Fruit fly (Drosophila melanogaster) whole organism, prepupa: ENCODE measurements around the gene mthl7.
A peak's percentile ranks its signal among the peaks of the same experiment; 100 is the strongest.

Source experiments
- CG11294 ChIP-seq: fragments of 200-800 bp; sonication (Bioruptor generic); IDR thresholded peaks from 2 replicates; pipeline ENCODE4 v1.3.6; 2022; ENCODE audit warnings: missing biosample characterization, missing genetic modification characterization
- CG3919 ChIP-seq: fragments of 200-800 bp; sonication (Bioruptor generic); optimal IDR thresholded peaks from 3 replicates; lab custom pipeline; 2016; ENCODE audit warnings: missing biosample characterization, missing genetic modification characterization
- CG6792 ChIP-seq: fragments of 200-800 bp; sonication (Bioruptor generic); optimal IDR thresholded peaks from 3 replicates; lab custom pipeline; 2016; ENCODE audit warnings: missing biosample characterization, missing genetic modification characterization
- CG7368 ChIP-seq: fragments of 200-800 bp; sonication (Bioruptor generic); optimal IDR thresholded peaks from 3 replicates; lab custom pipeline; 2016; ENCODE audit warnings: missing biosample characterization, missing genetic modification characterization
- Eip75B ChIP-seq: fragments of 200-800 bp; sonication (Bioruptor generic); optimal IDR thresholded peaks from 3 replicates; lab custom pipeline; 2016; ENCODE audit warnings: missing biosample characterization, missing genetic modification characterization
- Smox ChIP-seq: fragments of 200-800 bp; sonication (Bioruptor generic); optimal IDR thresholded peaks from 3 replicates; lab custom pipeline; 2016; ENCODE audit warnings: missing biosample characterization, missing genetic modification characterization

- TF ChIP-seq CG3919 (GFP tag; lab: Kevin White, UChicago): peak; percentile 60
- no peak for TF ChIP-seq Eip75B
- TF ChIP-seq CG7368 (GFP tag; lab: Kevin White, UChicago): no peak
- TF ChIP-seq CG6792 (GFP tag; lab: Kevin White, UChicago): peak; percentile 52
- TF ChIP-seq CG11294 (GFP tag; lab: Robert Waterston, UW): no peak
- no peak for TF ChIP-seq Smox
These were observed 2.3 kb downstream of the mthl7 start, which contains the start of gene Nmt for dm6 chr3L:8177795-8178564.
